Fruit fly (Drosophila melanogaster) whole organism, embryonic: ENCODE results near the gene CG34429.

Experiments used
- Asciz ChIP-seq: fragments of 200-800 bp; sonication (Bioruptor generic); optimal IDR thresholded peaks from 2 replicates; lab custom pipeline; 2017; ENCODE audit warnings: missing biosample characterization, mild to moderate bottlenecking, missing genetic modification characterization, missing genetic modification reagents
- Bgb ChIP-seq: fragments of 200-800 bp; sonication (Bioruptor generic); IDR thresholded peaks from 2 replicates; pipeline ENCODE4 v1.3.6; 2022; ENCODE audit warnings: missing biosample characterization, missing genetic modification characterization; ENCODE audit not compliant: partially characterized antibody
- CG10267 ChIP-seq: fragments of 200-800 bp; sonication (Bioruptor generic); optimal IDR thresholded peaks from 2 replicates; lab custom pipeline; 2018; ENCODE audit warnings: missing biosample characterization, mild to moderate bottlenecking, missing genetic modification characterization, moderate library complexity
- CG11696 ChIP-seq: fragments of 200-800 bp; sonication (Bioruptor generic); IDR thresholded peaks from 2 replicates; pipeline ENCODE4 v1.3.6; 2022; ENCODE audit warnings: missing biosample characterization, missing genetic modification characterization
- CG11723 ChIP-seq: fragments of 200-800 bp; sonication (Bioruptor generic); optimal IDR thresholded peaks from 2 replicates; lab custom pipeline; 2017; ENCODE audit warnings: missing biosample characterization, mild to moderate bottlenecking, missing genetic modification characterization
- CG13424 ChIP-seq: fragments of 200-800 bp; sonication (Bioruptor generic); optimal IDR thresholded peaks from 2 replicates; lab custom pipeline; 2019; ENCODE audit warnings: missing biosample characterization, mild to moderate bottlenecking, missing genetic modification characterization, moderate library complexity
- CG1529 ChIP-seq: fragments of 200-800 bp; sonication (Bioruptor generic); optimal IDR thresholded peaks from 3 replicates; lab custom pipeline; 2018; ENCODE audit warnings: missing biosample characterization, missing genetic modification characterization
- CG18011 ChIP-seq: fragments of 200-800 bp; sonication (Bioruptor generic); optimal IDR thresholded peaks from 2 replicates; lab custom pipeline; 2017; ENCODE audit warnings: missing biosample characterization, missing genetic modification characterization, mild to moderate bottlenecking, moderate library complexity, missing genotype
- CG18599 ChIP-seq: fragments of 200-800 bp; sonication (Bioruptor generic); optimal IDR thresholded peaks from 3 replicates; lab custom pipeline; 2017; ENCODE audit warnings: missing biosample characterization, missing genetic modification characterization, mild to moderate bottlenecking, moderate library complexity, missing genetic modification reagents
- CG2199 ChIP-seq: fragments of 200-800 bp; sonication (Bioruptor generic); IDR thresholded peaks from 3 replicates; pipeline ENCODE4 v1.3.6; 2022; ENCODE audit warnings: missing biosample characterization, missing genetic modification characterization
- CG2678 ChIP-seq: fragments of 200-800 bp; sonication (Bioruptor generic); optimal IDR thresholded peaks from 3 replicates; lab custom pipeline; 2019; ENCODE audit warnings: missing biosample characterization, mild to moderate bottlenecking, missing genetic modification characterization, moderate library complexity
- CG4360 ChIP-seq: fragments of 200-800 bp; sonication (Bioruptor generic); IDR thresholded peaks from 2 replicates; pipeline ENCODE4 v1.3.6; 2022; ENCODE audit warnings: missing biosample characterization, missing genetic modification characterization
- CG4820 ChIP-seq: fragments of 200-800 bp; sonication (Bioruptor generic); optimal IDR thresholded peaks from 3 replicates; lab custom pipeline; 2016; ENCODE audit warnings: missing biosample characterization, missing genetic modification characterization
- CG6765 ChIP-seq: fragments of 200-800 bp; sonication (Bioruptor generic); optimal IDR thresholded peaks from 3 replicates; lab custom pipeline; 2017; ENCODE audit warnings: missing biosample characterization, mild to moderate bottlenecking, missing genetic modification characterization
- CG8290 ChIP-seq, 3 experiments: fragments of 200-800 bp; sonication (Bioruptor generic); optimal IDR thresholded peaks; 2 replicates each; lab custom pipeline; 2016 to 2019; ENCODE audit warnings: missing biosample characterization in 3 of 3, missing genetic modification characterization in 3 of 3, mild to moderate bottlenecking in 2 of 3, moderate library complexity in 1 of 3
- CG8359 ChIP-seq: fragments of 200-800 bp; sonication (Bioruptor generic); optimal IDR thresholded peaks from 2 replicates; lab custom pipeline; 2017; ENCODE audit warnings: missing biosample characterization, mild to moderate bottlenecking, missing genetic modification characterization, borderline replicate concordance
- CG8944 ChIP-seq: fragments of 200-800 bp; sonication (Bioruptor generic); optimal IDR thresholded peaks from 3 replicates; lab custom pipeline; 2016; ENCODE audit warnings: missing biosample characterization, missing genetic modification characterization
- Dfd ChIP-seq, 2 experiments: fragments of >200 bp; optimal IDR thresholded peaks; 2 replicates each; lab custom pipeline; 2017; ENCODE audit warnings: missing biosample characterization in 2 of 2, missing genetic modification characterization in 2 of 2
- Fer2 ChIP-seq: fragments of 200-800 bp; sonication (Bioruptor generic); optimal IDR thresholded peaks from 2 replicates; lab custom pipeline; 2018; ENCODE audit warnings: missing biosample characterization, mild to moderate bottlenecking, missing genetic modification characterization, moderate library complexity
- Hmx ChIP-seq: fragments of 200-800 bp; sonication (Bioruptor generic); optimal IDR thresholded peaks from 2 replicates; lab custom pipeline; 2016; ENCODE audit warnings: missing biosample characterization, missing genetic modification characterization
- Opbp ChIP-seq: fragments of 200-800 bp; sonication (Bioruptor generic); IDR thresholded peaks from 3 replicates; pipeline ENCODE4 v1.3.6; 2022; ENCODE audit warnings: missing biosample characterization, missing genetic modification characterization; ENCODE audit not compliant: partially characterized antibody
- Ravus ChIP-seq: fragments of 200-800 bp; sonication (Bioruptor generic); IDR thresholded peaks from 2 replicates; pipeline ENCODE4 v1.3.6; 2022; ENCODE audit warnings: missing biosample characterization, missing genetic modification characterization
- Sry-δ ChIP-seq: fragments of 200-800 bp; sonication (Bioruptor generic); optimal IDR thresholded peaks from 2 replicates; lab custom pipeline; 2016; ENCODE audit warnings: missing biosample characterization, missing genetic modification characterization
- Taf1 ChIP-seq: fragments of 200-800 bp; sonication (Bioruptor generic); IDR thresholded peaks from 2 replicates; pipeline ENCODE4 v1.3.6; 2022; ENCODE audit warnings: missing biosample characterization, missing genetic modification characterization
- amos ChIP-seq: fragments of 200-800 bp; sonication (Bioruptor generic); IDR thresholded peaks from 2 replicates; pipeline ENCODE4 v1.3.6; 2022; ENCODE audit warnings: missing biosample characterization, missing genetic modification characterization; ENCODE audit not compliant: partially characterized antibody
- ato ChIP-seq: fragments of 200-800 bp; sonication (Bioruptor generic); IDR thresholded peaks from 2 replicates; pipeline ENCODE4 v1.3.6; 2022; ENCODE audit warnings: missing biosample characterization, missing genetic modification characterization; ENCODE audit not compliant: partially characterized antibody
- dmrt99B ChIP-seq: fragments of 200-800 bp; sonication (Bioruptor generic); optimal IDR thresholded peaks from 2 replicates; lab custom pipeline; 2018; ENCODE audit warnings: missing biosample characterization, mild to moderate bottlenecking, missing genetic modification characterization, moderate library complexity
- eve ChIP-seq, 2 experiments: fragments of >200 bp; optimal IDR thresholded peaks; 2 replicates each; lab custom pipeline; 2017; ENCODE audit warnings: missing biosample characterization in 2 of 2, missing genetic modification characterization in 2 of 2
- fd64A ChIP-seq: fragments of 200-800 bp; sonication (Bioruptor generic); optimal IDR thresholded peaks from 3 replicates; lab custom pipeline; 2018; ENCODE audit warnings: missing biosample characterization, mild to moderate bottlenecking, missing genetic modification characterization
- gsb ChIP-seq: fragments of 200-800 bp; sonication (Bioruptor generic); IDR thresholded peaks from 2 replicates; pipeline ENCODE4 v1.3.6; 2022; ENCODE audit warnings: missing biosample characterization, missing genetic modification characterization
- gsb-n ChIP-seq: fragments of 200-800 bp; sonication (Bioruptor generic); optimal IDR thresholded peaks from 3 replicates; lab custom pipeline; 2018; ENCODE audit warnings: missing biosample characterization, mild to moderate bottlenecking, missing genetic modification characterization
- ham ChIP-seq: fragments of 200-800 bp; sonication (Bioruptor generic); IDR thresholded peaks from 2 replicates; pipeline ENCODE4 v1.3.6; 2022; ENCODE audit warnings: missing biosample characterization, missing genetic modification characterization
- ind ChIP-seq: fragments of 200-800 bp; sonication (Bioruptor generic); optimal IDR thresholded peaks from 3 replicates; lab custom pipeline; 2016; ENCODE audit warnings: missing biosample characterization, missing genetic modification characterization
- kah ChIP-seq: fragments of 200-800 bp; sonication (Bioruptor generic); optimal IDR thresholded peaks from 2 replicates; lab custom pipeline; 2018; ENCODE audit warnings: missing biosample characterization, mild to moderate bottlenecking, missing genetic modification characterization
- knrl ChIP-seq: fragments of 200-800 bp; sonication (Bioruptor generic); IDR thresholded peaks from 3 replicates; pipeline ENCODE4 v1.3.6; 2022; ENCODE audit warnings: missing biosample characterization, missing genetic modification characterization; ENCODE audit not compliant: partially characterized antibody
- lab ChIP-seq: fragments of 200-800 bp; sonication (Bioruptor generic); optimal IDR thresholded peaks from 3 replicates; lab custom pipeline; 2017; ENCODE audit warnings: missing biosample characterization, missing genetic modification characterization, mild to moderate bottlenecking, moderate library complexity, missing genetic modification reagents
- mirr ChIP-seq: fragments of 200-800 bp; sonication (Bioruptor generic); optimal IDR thresholded peaks from 3 replicates; lab custom pipeline; 2018; ENCODE audit warnings: missing biosample characterization, mild to moderate bottlenecking, missing genetic modification characterization
- nerfin-1 ChIP-seq: fragments of 200-800 bp; sonication (Bioruptor generic); optimal IDR thresholded peaks from 3 replicates; lab custom pipeline; 2019; ENCODE audit warnings: missing biosample characterization, mild to moderate bottlenecking, missing genetic modification characterization, moderate library complexity
- nerfin-2 ChIP-seq: fragments of 200-800 bp; sonication (Bioruptor generic); IDR thresholded peaks from 2 replicates; pipeline ENCODE4 v1.3.6; 2022; ENCODE audit warnings: missing biosample characterization, missing genetic modification characterization; ENCODE audit not compliant: partially characterized antibody
- pb ChIP-seq: fragments of 200-800 bp; sonication (Bioruptor generic); optimal IDR thresholded peaks from 3 replicates; lab custom pipeline; 2016; ENCODE audit warnings: missing biosample characterization, missing genetic modification characterization
- pnt ChIP-seq: fragments of 200-800 bp; sonication (Bioruptor generic); optimal IDR thresholded peaks from 3 replicates; lab custom pipeline; 2016; ENCODE audit warnings: missing biosample characterization, missing genetic modification characterization
- prd ChIP-seq, 3 experiments: fragments of >200 bp in 2 of 3; fragments of 200-800 bp in 1 of 3; sonication (Bioruptor generic) in 1 of 3; optimal IDR thresholded peaks in 2 of 3; IDR thresholded peaks in 1 of 3; 2 replicates in 2 of 3; 3 replicates in 1 of 3; pipeline versions ENCODE4 v1.3.6 to Lab custom; 2017 to 2022; ENCODE audit warnings: missing biosample characterization in 1 of 3, missing genetic modification characterization in 1 of 3
- ranshi ChIP-seq: fragments of 200-800 bp; sonication (Bioruptor generic); IDR thresholded peaks from 2 replicates; pipeline ENCODE4 v1.3.6; 2022; ENCODE audit warnings: missing biosample characterization, missing genetic modification characterization
- seq ChIP-seq: fragments of 200-800 bp; sonication (Bioruptor generic); IDR thresholded peaks from 2 replicates; pipeline ENCODE4 v1.3.6; 2022; ENCODE audit warnings: missing biosample characterization, missing genetic modification characterization
- tin ChIP-seq: fragments of 200-800 bp; sonication (Bioruptor generic); optimal IDR thresholded peaks from 3 replicates; lab custom pipeline; 2016; ENCODE audit warnings: missing biosample characterization, missing genetic modification characterization
- unc-4 ChIP-seq: fragments of 200-800 bp; sonication (Bioruptor generic); IDR thresholded peaks from 2 replicates; pipeline ENCODE4 v1.3.6; 2022; ENCODE audit warnings: missing biosample characterization, missing genetic modification characterization; ENCODE audit not compliant: partially characterized antibody
- wor ChIP-seq: fragments of 200-800 bp; sonication (Bioruptor generic); IDR thresholded peaks from 2 replicates; pipeline ENCODE4 v1.3.6; 2022; ENCODE audit warnings: missing biosample characterization, missing genetic modification characterization

CG34429 gene

DNA sequence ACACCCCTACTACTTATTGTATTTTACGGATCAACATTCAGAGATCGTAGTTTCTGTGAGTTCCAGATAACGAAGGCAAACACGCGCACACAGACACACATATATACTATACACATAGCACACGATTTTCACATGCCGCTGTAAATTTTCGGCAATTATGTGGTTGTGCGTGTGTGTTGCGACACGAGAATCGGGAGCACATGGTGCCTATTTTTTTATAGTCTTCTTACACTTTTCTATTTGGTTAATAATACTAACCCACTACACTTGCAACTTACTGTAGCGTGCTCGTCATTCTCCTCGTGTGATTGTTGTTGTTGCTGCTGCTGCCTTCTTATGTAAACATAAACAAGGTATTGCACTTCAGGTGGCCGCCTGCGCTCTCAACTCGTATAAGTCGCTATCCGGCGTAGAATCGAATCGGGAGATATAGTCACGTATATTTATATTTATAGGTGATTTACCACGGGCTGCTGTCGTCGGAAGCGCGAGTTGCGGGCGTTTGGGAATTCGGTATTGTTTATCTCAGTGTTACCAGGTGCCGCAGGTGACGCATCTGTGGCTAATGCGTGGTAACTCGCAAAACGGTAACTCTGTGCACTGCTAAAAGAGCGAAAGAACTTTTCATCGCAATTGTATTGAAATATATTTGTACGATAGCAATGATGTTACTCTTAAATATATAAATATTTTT lies 40.5 kb upstream of the CG34429 start, which contains the start of gene Adk2 (continued):
- TF ChIP-seq Fer2 (tag; lab: Kevin White, UChicago) (no peak), nerfin-2 (no peak), mirr (GFP tag; lab: Kevin White, UChicago) (no peak), kah (GFP tag; lab: Kevin White, UChicago) (peak; percentile 58), lab (GFP tag; lab: Kevin White, UChicago) (peak; percentile 22), CG11723 (no peak), CG1529 (GFP tag; lab: Kevin White, UChicago) (no peak), ind (GFP tag; lab: Kevin White, UChicago) (no peak), Opbp (GFP tag; lab: Robert Waterston, UW) (peak; percentile 44), CG8359 (no peak), gsb-n (no peak), fd64A (no peak), pnt (GFP tag; lab: Kevin White, UChicago) (no peak), prd (optimal IDR thresholded peaks at IDR 0.05; lab: Kevin White, UChicago) (no peak), prd (GFP tag; IDR thresholded peaks at IDR 0.05; lab: Robert Waterston, UW) (peak; percentile 67), Taf1 (GFP tag; lab: Robert Waterston, UW) (peak; percentile 49; the same call in 1 of the 2 replicates), Hmx (no peak), CG13424 (tag; lab: Kevin White, UChicago) (no peak), Bgb (peak; percentile 53), knrl (no peak; the same call in 2 of the 3 replicates), CG11696 (GFP tag; lab: Robert Waterston, UW) (no peak), unc-4 (GFP tag; lab: Robert Waterston, UW) (0 out of 2 replicates have a peak, but pooled peaks have one; percentile 29), nerfin-1 (tag; lab: Kevin White, UChicago) (peak; percentile 74), Asciz (GFP tag; lab: Kevin White, UChicago) (no peak), gsb (GFP tag; lab: Robert Waterston, UW) (peak; percentile 40; the same call in 1 of the 2 replicates), amos (GFP tag; lab: Robert Waterston, UW) (peak; percentile 53), dmrt99B (no peak), tin (no peak), ato (GFP tag; lab: Robert Waterston, UW) (no peak; the same call in 1 of the 2 replicates), CG4360 (GFP tag; lab: Robert Waterston, UW) (peak; percentile 82), CG4820 (GFP tag; lab: Kevin White, UChicago) (no peak), CG2199 (GFP tag; lab: Robert Waterston, UW) (0 out of 3 replicates have a peak, but pooled peaks have one; percentile 19), eve (GFP tag; optimal IDR thresholded peaks at IDR 0.05; lab: Kevin White, UChicago) (peak in 1 of 2 experiments; percentile 30), ham (GFP tag; lab: Robert Waterston, UW) (no peak), Ravus (GFP tag; lab: Robert Waterston, UW) (no peak), CG18011 (GFP tag; lab: Kevin White, UChicago) (no peak), Dfd (GFP tag; optimal IDR thresholded peaks at IDR 0.05; lab: Kevin White, UChicago) (no peak), CG8944 (GFP tag; lab: Kevin White, UChicago) (no peak), ranshi (peak; percentile 55; the same call in 1 of the 2 replicates), CG8290 (GFP tag; optimal IDR thresholded peaks at IDR 0.05; lab: Kevin White, UChicago) (no peak), CG8290 (tag; optimal IDR thresholded peaks at IDR 0.05; lab: Kevin White, UChicago) (peak in 1 of 2 experiments; percentile 55), wor (GFP tag; lab: Robert Waterston, UW) (no peak), CG6765 (GFP tag; lab: Kevin White, UChicago) (no peak), CG18599 (GFP tag; lab: Kevin White, UChicago) (no peak), pb (GFP tag; lab: Kevin White, UChicago) (no peak), Sry-δ (no peak), CG2678 (no peak), seq (GFP tag; lab: Robert Waterston, UW) (no peak; the same call in 1 of the 2 replicates), CG10267 (tag; lab: Kevin White, UChicago) (no peak)
